Worm (Caenorhabditis elegans) whole organism, young adult: ENCODE results near the gene tpa-1.

Source experiments
- B0019.2 ChIP-seq: fragments of 200-800 bp; sonication (Bioruptor generic); conservative IDR thresholded peaks from 2 replicates; pipeline ENCODE4 v1.3.6; 2022; ENCODE audit warnings: missing genetic modification reagents, missing genetic modification characterization, missing compliant biosample characterization
- B0261.1 ChIP-seq: sonication (generic microtip); optimal IDR thresholded peaks from 2 replicates; lab custom pipeline; 2016; ENCODE audit warnings: mild to moderate bottlenecking, missing genetic modification characterization, moderate library complexity, missing compliant biosample characterization
- C17E4.6 ChIP-seq: fragments of 200-800 bp; sonication (Bioruptor generic); IDR thresholded peaks from 2 replicates; pipeline ENCODE4 v1.3.6; 2022; ENCODE audit warnings: missing genetic modification reagents, missing genetic modification characterization, missing compliant biosample characterization
- F22D6.2 ChIP-seq: sonication (generic microtip); optimal IDR thresholded peaks from 2 replicates; lab custom pipeline; 2016; ENCODE audit warnings: mild to moderate bottlenecking, missing genetic modification characterization, missing compliant biosample characterization
- F57A8.1 ChIP-seq: fragments of 200-800 bp; sonication (Bioruptor generic); optimal IDR thresholded peaks from 2 replicates; lab custom pipeline; 2018; ENCODE audit warnings: mild to moderate bottlenecking, missing genetic modification characterization, moderate library complexity, missing compliant biosample characterization
- K11D2.4 ChIP-seq: fragments of 200-800 bp; sonication (Bioruptor generic); IDR thresholded peaks from 2 replicates; pipeline ENCODE4 v1.3.6; 2022; ENCODE audit warnings: missing genetic modification reagents, missing genetic modification characterization, missing compliant biosample characterization
- attf-3 ChIP-seq: fragments of 200-800 bp; sonication (Bioruptor generic); conservative IDR thresholded peaks from 2 replicates; pipeline ENCODE4 v1.3.6; 2022; ENCODE audit warnings: missing genetic modification reagents, missing genetic modification characterization, missing compliant biosample characterization
- attf-5 ChIP-seq: fragments of 200-800 bp; sonication (Bioruptor generic); optimal IDR thresholded peaks from 2 replicates; lab custom pipeline; 2018; ENCODE audit warnings: mild to moderate bottlenecking, missing genetic modification characterization, missing compliant biosample characterization
- bed-1 ChIP-seq: fragments of 200-800 bp; sonication (Bioruptor generic); IDR thresholded peaks from 2 replicates; pipeline ENCODE4 v1.3.6; 2022; ENCODE audit warnings: missing genetic modification reagents, missing genetic modification characterization, missing compliant biosample characterization
- bed-2 ChIP-seq: fragments of 200-800 bp; sonication (Bioruptor generic); IDR thresholded peaks from 2 replicates; pipeline ENCODE4 v1.3.6; 2022; ENCODE audit warnings: missing genetic modification reagents, missing genetic modification characterization, missing compliant biosample characterization
- cebp-1 ChIP-seq, 2 experiments: fragments of 200-800 bp in 1 of 2; sonication (Bioruptor generic) in 1 of 2; sonication (generic microtip) in 1 of 2; IDR thresholded peaks in 1 of 2; optimal IDR thresholded peaks in 1 of 2; 2 replicates each; pipeline versions ENCODE4 v1.3.6 to Lab custom; 2017 to 2022; ENCODE audit warnings: missing compliant biosample characterization in 2 of 2, missing genetic modification characterization in 2 of 2, mild to moderate bottlenecking in 1 of 2, missing genetic modification reagents in 1 of 2, moderate library complexity in 1 of 2
- cebp-2 ChIP-seq: fragments of 200-800 bp; sonication (Bioruptor generic); IDR thresholded peaks from 2 replicates; pipeline ENCODE4 v1.3.6; 2022; ENCODE audit warnings: missing genetic modification characterization, missing compliant biosample characterization
- ceh-27 ChIP-seq: fragments of 200-800 bp; sonication (Bioruptor generic); optimal IDR thresholded peaks from 2 replicates; lab custom pipeline; 2018; ENCODE audit warnings: mild to moderate bottlenecking, missing genetic modification characterization, moderate library complexity, missing compliant biosample characterization
- ceh-40 ChIP-seq: fragments of 200-800 bp; sonication (Bioruptor generic); IDR thresholded peaks from 2 replicates; pipeline ENCODE4 v1.3.6; 2022; ENCODE audit warnings: missing genetic modification characterization, missing compliant biosample characterization
- die-1 ChIP-seq: sonication (generic microtip); optimal IDR thresholded peaks from 2 replicates; lab custom pipeline; 2016; ENCODE audit warnings: missing genotype, mild to moderate bottlenecking, missing genetic modification characterization, missing compliant biosample characterization
- dpff-1 ChIP-seq: sonication (generic microtip); optimal IDR thresholded peaks from 2 replicates; lab custom pipeline; 2017; ENCODE audit warnings: mild to moderate bottlenecking, missing genetic modification characterization, missing compliant biosample characterization
- dpl-1 ChIP-seq: fragments of 150-350 bp; optimal IDR thresholded peaks from 2 replicates; lab custom pipeline; 2014; ENCODE audit warnings: missing biosample characterization, missing genetic modification reagents, missing genetic modification characterization
- efl-1 ChIP-seq: fragments of 150-350 bp; optimal IDR thresholded peaks from 2 replicates; lab custom pipeline; 2014; ENCODE audit warnings: missing biosample characterization, missing genetic modification reagents, missing genetic modification characterization
- him-1 ChIP-seq: sonication (generic microtip); optimal IDR thresholded peaks from 2 replicates; lab custom pipeline; 2016; ENCODE audit warnings: missing genotype, missing genetic modification reagents, missing genetic modification characterization, missing compliant biosample characterization
- hmg-1.2 ChIP-seq: fragments of 200-800 bp; sonication (Bioruptor generic); IDR thresholded peaks from 2 replicates; pipeline ENCODE4 v1.3.6; 2022; ENCODE audit warnings: missing genetic modification reagents, missing genetic modification characterization, missing compliant biosample characterization
- hsf-1 ChIP-seq: fragments of 200-800 bp; sonication (Bioruptor generic); IDR thresholded peaks from 2 replicates; pipeline ENCODE4 v1.3.6; 2022; ENCODE audit warnings: missing genetic modification reagents, missing genetic modification characterization, missing compliant biosample characterization
- lag-1 ChIP-seq: fragments of 200-800 bp; sonication (Bioruptor generic); IDR thresholded peaks from 2 replicates; pipeline ENCODE4 v1.3.6; 2022; ENCODE audit warnings: missing genetic modification reagents, missing genetic modification characterization, missing compliant biosample characterization
- lin-26 ChIP-seq: fragments of 200-800 bp; sonication (Bioruptor generic); IDR thresholded peaks from 2 replicates; pipeline ENCODE4 v1.3.6; 2022; ENCODE audit warnings: missing genetic modification reagents, missing genetic modification characterization, missing compliant biosample characterization
- lin-35 ChIP-seq, 3 experiments: fragments of 150-350 bp in 2 of 3; sonication (generic microtip) in 1 of 3; optimal IDR thresholded peaks; 2 replicates each; lab custom pipeline; 2014 to 2018; ENCODE audit warnings: missing biosample characterization in 3 of 3, missing genetic modification characterization in 3 of 3, missing genetic modification reagents in 3 of 3
- lin-40 ChIP-seq: sonication (generic microtip); optimal IDR thresholded peaks from 2 replicates; lab custom pipeline; 2016; ENCODE audit warnings: missing genetic modification characterization, mild to moderate bottlenecking, missing compliant biosample characterization, missing genotype, missing genetic modification reagents
- lsl-1 ChIP-seq: fragments of 200-800 bp; sonication (Bioruptor generic); optimal IDR thresholded peaks from 2 replicates; lab custom pipeline; 2018; ENCODE audit warnings: mild to moderate bottlenecking, missing genetic modification characterization, moderate library complexity, missing compliant biosample characterization
- mcd-1 ChIP-seq: fragments of 200-800 bp; sonication (Bioruptor generic); IDR thresholded peaks from 2 replicates; pipeline ENCODE4 v1.3.6; 2022; ENCODE audit warnings: missing genetic modification reagents, missing genetic modification characterization, missing compliant biosample characterization
- mel-28 ChIP-seq: sonication (generic microtip); optimal IDR thresholded peaks from 2 replicates; lab custom pipeline; 2016; ENCODE audit warnings: borderline replicate concordance, mild to moderate bottlenecking, missing genetic modification characterization, missing compliant biosample characterization
- mxl-1 ChIP-seq: sonication (generic microtip); optimal IDR thresholded peaks from 2 replicates; lab custom pipeline; 2016; ENCODE audit warnings: missing genetic modification characterization, missing compliant biosample characterization
- nfya-2 ChIP-seq: fragments of 200-800 bp; sonication (Bioruptor generic); IDR thresholded peaks from 2 replicates; pipeline ENCODE4 v1.3.6; 2022; ENCODE audit warnings: missing genetic modification reagents, missing genetic modification characterization, missing compliant biosample characterization
- nhr-27 ChIP-seq: fragments of 200-800 bp; sonication (Bioruptor generic); optimal IDR thresholded peaks from 2 replicates; lab custom pipeline; 2018; ENCODE audit warnings: mild to moderate bottlenecking, missing genetic modification characterization, moderate library complexity, missing compliant biosample characterization
- nhr-80 ChIP-seq: sonication (generic microtip); optimal IDR thresholded peaks from 2 replicates; lab custom pipeline; 2016; ENCODE audit warnings: missing genetic modification characterization, missing compliant biosample characterization
- repo-1 ChIP-seq: sonication (generic microtip); optimal IDR thresholded peaks from 2 replicates; lab custom pipeline; 2017; ENCODE audit warnings: mild to moderate bottlenecking, missing genetic modification characterization, missing compliant biosample characterization
- sptf-2 ChIP-seq: fragments of 200-800 bp; sonication (Bioruptor generic); optimal IDR thresholded peaks from 2 replicates; lab custom pipeline; 2018; ENCODE audit warnings: mild to moderate bottlenecking, missing genetic modification characterization, missing compliant biosample characterization
- tbp1 ChIP-seq: fragments of 200-800 bp; sonication (Bioruptor generic); optimal IDR thresholded peaks from 2 replicates; lab custom pipeline; 2018; ENCODE audit warnings: mild to moderate bottlenecking, missing genetic modification characterization, missing compliant biosample characterization
- zfh-2 ChIP-seq: fragments of 200-800 bp; sonication (Bioruptor generic); conservative IDR thresholded peaks from 2 replicates; pipeline ENCODE4 v1.3.6; 2022; ENCODE audit warnings: missing genetic modification reagents, missing genetic modification characterization, missing compliant biosample characterization
- zim-3 ChIP-seq: sonication (generic microtip); optimal IDR thresholded peaks from 2 replicates; lab custom pipeline; 2017; ENCODE audit warnings: mild to moderate bottlenecking, missing genetic modification characterization, moderate library complexity, missing compliant biosample characterization
- ztf-25 ChIP-seq: fragments of 200-800 bp; sonication (Bioruptor generic); IDR thresholded peaks from 2 replicates; pipeline ENCODE4 v1.3.6; 2022; ENCODE audit warnings: missing genetic modification reagents, missing genetic modification characterization, missing compliant biosample characterization

Gene tpa-1

DNA sequence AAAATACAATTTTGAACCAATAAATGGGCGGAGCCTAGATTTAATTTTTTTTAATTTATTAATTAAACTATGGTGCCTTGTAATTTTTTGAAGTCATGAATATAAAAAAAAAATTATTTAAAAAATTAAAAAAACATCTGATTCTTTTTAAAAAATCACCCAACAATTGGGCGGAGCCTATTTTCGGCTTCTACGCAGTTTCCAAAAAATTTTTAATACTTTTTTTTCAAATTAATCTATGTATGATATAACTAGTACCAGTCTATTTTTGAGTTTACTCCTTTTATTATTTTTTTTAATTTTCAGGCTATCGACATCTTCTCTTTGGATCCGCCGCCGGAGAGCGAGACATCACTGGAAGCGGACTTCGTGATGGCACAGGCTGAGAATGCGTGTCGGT, at the start of gene tpa-1:
tpa-1 (plus strand) TSS at position 301 of the 400 bp plus-strand sequence.
- no peak for TF ChIP-seq zim-3
- TF ChIP-seq, all 124 proteins: peak for 0

DNA sequence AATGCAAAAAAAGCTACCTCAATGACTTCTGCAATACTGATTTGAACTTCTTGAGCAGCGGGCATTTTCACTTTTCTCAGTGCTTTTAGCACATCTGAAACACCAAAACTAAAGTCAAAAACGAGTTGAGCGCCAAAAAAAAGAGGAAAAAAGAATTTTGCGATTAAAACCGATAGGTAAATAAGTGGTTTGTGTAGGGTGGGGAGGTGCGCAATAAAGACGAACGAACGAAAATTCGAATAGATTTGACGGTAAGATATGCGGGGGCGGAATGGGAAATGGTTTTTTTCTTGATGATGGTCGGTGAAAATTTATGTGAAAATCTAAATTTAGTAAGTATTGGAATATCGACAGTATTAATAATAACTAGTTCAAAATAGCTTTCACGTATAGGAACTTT, 43.0 kb upstream of the tpa-1 start, which contains the start of gene frm-5.1:
frm-5.1 (minus strand) TSS at position 101 of the 400 bp plus-strand sequence.
- no peak for TF ChIP-seq lsl-1 (GFP tag; lab: Kevin White, UChicago)
- no peak for TF ChIP-seq F57A8.1 (GFP tag; lab: Kevin White, UChicago)
- no peak for TF ChIP-seq hsf-1 (GFP tag; lab: Robert Waterston, UW)
- TF ChIP-seq nfya-2 (GFP tag; lab: Robert Waterston, UW), result no peak
- no peak for TF ChIP-seq cebp-2 (GFP tag; lab: Robert Waterston, UW)
- no peak for TF ChIP-seq repo-1 (tag; lab: Kevin White, UChicago)
- TF ChIP-seq lin-35 (GFP tag; optimal IDR thresholded peaks at IDR 0.05; lab: Kevin White, UChicago), result no peak
- TF ChIP-seq nhr-80 (tag; lab: Kevin White, UChicago), result no peak
- no peak for TF ChIP-seq him-1 (tag; lab: Kevin White, UChicago)
- TF ChIP-seq ztf-25 (GFP tag; lab: Robert Waterston, UW), result no peak
- no peak for TF ChIP-seq lin-40 (tag; lab: Kevin White, UChicago)
- no peak for TF ChIP-seq mxl-1 (tag; lab: Kevin White, UChicago)
- TF ChIP-seq B0019.2 (GFP tag; lab: Robert Waterston, UW), result no peak
- no peak for TF ChIP-seq bed-2
- TF ChIP-seq C17E4.6 (GFP tag; lab: Robert Waterston, UW), result no peak
- no peak for TF ChIP-seq dpff-1 (tag; lab: Kevin White, UChicago)
- no peak for TF ChIP-seq B0261.1 (tag; lab: Kevin White, UChicago)
- TF ChIP-seq die-1, result no peak
- TF ChIP-seq mel-28 (tag; lab: Kevin White, UChicago), result no peak

DNA sequence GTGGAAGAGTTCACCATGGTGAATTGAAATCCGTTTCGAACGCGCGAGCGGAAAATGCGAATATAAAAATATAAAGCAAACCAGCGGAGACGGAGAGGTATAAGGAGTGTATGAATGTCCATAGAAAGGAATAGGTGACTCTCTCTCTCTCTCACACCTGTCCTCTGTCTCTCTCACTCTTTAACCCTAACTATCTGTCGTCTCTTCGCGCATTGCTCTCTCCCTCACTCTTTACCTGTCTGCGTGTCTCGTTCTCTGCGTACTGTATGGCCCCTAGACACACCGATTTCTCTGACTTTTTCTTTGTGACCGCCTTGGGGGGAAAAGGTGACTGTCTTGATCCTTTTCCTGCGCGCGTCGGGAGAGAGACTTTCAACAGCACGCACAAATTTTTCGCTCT, 40.6 kb upstream of the tpa-1 start:
- no peak for TF ChIP-seq lag-1 (GFP tag; lab: Robert Waterston, UW)
- 0 out of 2 replicates have a peak, but pooled peaks have one; percentile 19 for TF ChIP-seq mcd-1 (GFP tag; lab: Robert Waterston, UW)
- TF ChIP-seq hmg-1.2 (GFP tag; lab: Robert Waterston, UW), result peak; percentile 88; the same call in 1 of the 2 replicates
- TF ChIP-seq lin-40 (tag; lab: Kevin White, UChicago), result peak; percentile 34
- TF ChIP-seq tbp1, result peak; percentile 15
- no peak for TF ChIP-seq dpl-1 (GFP tag; lab: Kevin White, UChicago)
- no peak for TF ChIP-seq sptf-2 (GFP tag; lab: Kevin White, UChicago)
- TF ChIP-seq bed-1 (GFP tag; lab: Robert Waterston, UW), result no peak
- peak; percentile 23 for TF ChIP-seq attf-5
- TF ChIP-seq ceh-40 (GFP tag; lab: Robert Waterston, UW), result no peak
- TF ChIP-seq mel-28 (tag; lab: Kevin White, UChicago), result peak; percentile 6
- TF ChIP-seq zfh-2 (GFP tag; lab: Robert Waterston, UW), result peak; percentile 69; the same call in 1 of the 2 replicates
- TF ChIP-seq ceh-27, result peak; percentile 17
- no peak for TF ChIP-seq K11D2.4
- TF ChIP-seq cebp-1 (GFP tag; IDR thresholded peaks at IDR 0.05; lab: Robert Waterston, UW), result no peak
- peak; percentile 53 for TF ChIP-seq cebp-1 (tag; optimal IDR thresholded peaks at IDR 0.05; lab: Kevin White, UChicago)
- no peak for TF ChIP-seq F22D6.2 (tag; lab: Kevin White, UChicago)
- TF ChIP-seq efl-1 (GFP tag; lab: Kevin White, UChicago), result peak; percentile 18
- 0 out of 2 replicates have a peak, but pooled peaks have one; percentile 34 for TF ChIP-seq lin-26 (GFP tag; lab: Robert Waterston, UW)
- no peak for TF ChIP-seq nhr-27
- TF ChIP-seq nfya-2 (GFP tag; lab: Robert Waterston, UW), result no peak
- peak; percentile 60 for TF ChIP-seq nhr-80 (tag; lab: Kevin White, UChicago)
- no peak for TF ChIP-seq attf-3
